Worm (Caenorhabditis elegans): ENCODE results near the gene C04C3.4.

- no peak for TF ChIP-seq lin-13 (GFP tag; optimal IDR thresholded peaks at IDR 0.05)
- no peak for TF ChIP-seq unc-39 (tag; optimal IDR thresholded peaks at IDR 0.05)
- TF ChIP-seq fkh-10 (GFP tag; optimal IDR thresholded peaks at IDR 0.05), result no peak
- no peak for TF ChIP-seq jun-1 (tag; optimal IDR thresholded peaks at IDR 0.05)
- no peak for TF ChIP-seq nhr-10 (tag; optimal IDR thresholded peaks at IDR 0.05)
Observed at ce11 chrIV:3384047-3384446, 10.1 kb upstream of the C04C3.4 start, which contains the start of gene B0546.4.
